Worm (Caenorhabditis elegans) whole organism, L1 larva: ENCODE measurements around the gene srbc-38.

Source experiments
- C04F5.9 ChIP-seq: sonication (generic microtip); optimal IDR thresholded peaks from 2 replicates; lab custom pipeline; 2016; ENCODE audit warnings: missing genetic modification characterization, missing compliant biosample characterization
- Y116A8C.19 ChIP-seq: sonication (generic microtip); optimal IDR thresholded peaks from 2 replicates; lab custom pipeline; 2016; ENCODE audit warnings: missing compliant biosample characterization, missing genetic modification characterization, borderline replicate concordance
- alr-1 ChIP-seq: fragments of 200-800 bp; sonication (Bioruptor generic); optimal IDR thresholded peaks from 2 replicates; lab custom pipeline; 2018; ENCODE audit warnings: borderline replicate concordance, mild to moderate bottlenecking, missing genetic modification characterization, missing compliant biosample characterization
- aly-2 ChIP-seq: fragments of 150-350 bp; optimal IDR thresholded peaks from 2 replicates; lab custom pipeline; 2014; ENCODE audit warnings: missing biosample characterization, missing genetic modification characterization
- ama-1 ChIP-seq: fragments of 150-350 bp; optimal IDR thresholded peaks from 2 replicates; lab custom pipeline; 2014
- blmp-1 ChIP-seq: fragments of 150-350 bp; optimal IDR thresholded peaks from 2 replicates; lab custom pipeline; 2014; ENCODE audit warnings: missing biosample characterization, missing genetic modification characterization
- ceh-63 ChIP-seq: fragments of 200-800 bp; sonication (Bioruptor generic); optimal IDR thresholded peaks from 2 replicates; lab custom pipeline; 2018; ENCODE audit warnings: mild to moderate bottlenecking, missing genetic modification characterization, missing compliant biosample characterization
- ceh-88 ChIP-seq: fragments of 200-800 bp; sonication (Bioruptor generic); IDR thresholded peaks from 2 replicates; pipeline ENCODE4 v1.3.6; 2022; ENCODE audit warnings: missing genetic modification characterization, missing compliant biosample characterization
- dpl-1 ChIP-seq, 3 experiments: fragments of 150-350 bp in 2 of 3; sonication (generic microtip) in 1 of 3; optimal IDR thresholded peaks; 2 replicates each; lab custom pipeline; 2014 to 2017; ENCODE audit warnings: missing biosample characterization in 3 of 3, missing genetic modification characterization in 3 of 3, missing genetic modification reagents in 3 of 3
- efl-1 ChIP-seq, 4 experiments: fragments of 150-350 bp; optimal IDR thresholded peaks in 3 of 4; peaks in 1 of 4; 1 replicate in 1 of 4; 2 replicates in 3 of 4; lab custom pipeline; 2014; ENCODE audit warnings: missing biosample characterization in 2 of 4, missing genetic modification characterization in 2 of 4, missing genetic modification reagents in 2 of 4
- elt-2 ChIP-seq: sonication (generic microtip); optimal IDR thresholded peaks from 2 replicates; lab custom pipeline; 2016; ENCODE audit warnings: missing genetic modification characterization, mild to moderate bottlenecking, inconsistent platforms, missing compliant biosample characterization, missing genetic modification reagents
- elt-3 ChIP-seq, 6 experiments: fragments of 150-350 bp in 1 of 6; sonication (generic microtip); optimal IDR thresholded peaks; 2 replicates each; lab custom pipeline; 2017 to 2018; ENCODE audit warnings: missing biosample characterization in 6 of 6, missing genetic modification characterization in 6 of 6, inconsistent platforms in 1 of 6
- fkh-10 ChIP-seq: sonication (generic microtip); optimal IDR thresholded peaks from 2 replicates; lab custom pipeline; 2017; ENCODE audit warnings: missing biosample characterization, missing genetic modification reagents, missing genetic modification characterization
- hlh-4 ChIP-seq: sonication (generic microtip); optimal IDR thresholded peaks from 2 replicates; lab custom pipeline; 2016; ENCODE audit warnings: mild to moderate bottlenecking, missing genetic modification characterization, missing compliant biosample characterization
- irx-1 ChIP-seq: sonication (generic microtip); optimal IDR thresholded peaks from 2 replicates; lab custom pipeline; 2016; ENCODE audit warnings: missing genetic modification characterization, missing compliant biosample characterization
- lin-13 ChIP-seq: fragments of 150-350 bp; optimal IDR thresholded peaks from 2 replicates; lab custom pipeline; 2014; ENCODE audit warnings: missing biosample characterization, missing genetic modification reagents, missing genetic modification characterization
- lin-14 ChIP-seq: fragments of 200-800 bp; sonication (Bioruptor generic); optimal IDR thresholded peaks from 2 replicates; lab custom pipeline; 2018; ENCODE audit warnings: mild to moderate bottlenecking, missing genetic modification characterization, moderate library complexity, missing compliant biosample characterization
- lin-15B ChIP-seq: fragments of 150-350 bp; sonication (generic microtip); optimal IDR thresholded peaks from 3 replicates; lab custom pipeline; 2014; ENCODE audit warnings: missing biosample characterization, missing genetic modification characterization
- lin-35 ChIP-seq, 2 experiments: fragments of 150-350 bp; optimal IDR thresholded peaks; 2 replicates each; lab custom pipeline; 2014; ENCODE audit warnings: missing biosample characterization in 2 of 2, missing genetic modification characterization in 2 of 2, missing genetic modification reagents in 2 of 2
- lin-39 ChIP-seq: fragments of 150-350 bp; optimal IDR thresholded peaks from 2 replicates; lab custom pipeline; 2014; ENCODE audit warnings: missing biosample characterization, missing genetic modification reagents, missing genetic modification characterization
- lsy-2 ChIP-seq, 2 experiments: fragments of 150-350 bp; optimal IDR thresholded peaks; 2 replicates each; lab custom pipeline; 2014; ENCODE audit warnings: missing biosample characterization in 2 of 2, missing genetic modification characterization in 2 of 2
- nhr-19 ChIP-seq: fragments of 200-800 bp; sonication (Bioruptor generic); conservative IDR thresholded peaks from 2 replicates; pipeline ENCODE4 v1.3.6; 2022; ENCODE audit warnings: missing genetic modification characterization, missing compliant biosample characterization
- nhr-20 ChIP-seq: sonication (generic microtip); optimal IDR thresholded peaks from 2 replicates; lab custom pipeline; 2016; ENCODE audit warnings: mild to moderate bottlenecking, missing genetic modification characterization, missing compliant biosample characterization
- nhr-28 ChIP-seq: fragments of 150-350 bp; optimal IDR thresholded peaks from 2 replicates; lab custom pipeline; 2014; ENCODE audit warnings: missing biosample characterization, missing genetic modification characterization
- nhr-47 ChIP-seq: sonication (generic microtip); optimal IDR thresholded peaks from 2 replicates; lab custom pipeline; 2016; ENCODE audit warnings: mild to moderate bottlenecking, missing genetic modification characterization, moderate library complexity, missing compliant biosample characterization
- nhr-71 ChIP-seq: sonication (generic microtip); optimal IDR thresholded peaks from 2 replicates; lab custom pipeline; 2016; ENCODE audit warnings: mild to moderate bottlenecking, missing genetic modification characterization, moderate library complexity, missing compliant biosample characterization
- nhr-76 ChIP-seq: sonication (generic microtip); optimal IDR thresholded peaks from 2 replicates; lab custom pipeline; 2017; ENCODE audit warnings: missing biosample characterization, missing genetic modification characterization
- nhr-77 ChIP-seq: fragments of 150-350 bp; optimal IDR thresholded peaks from 2 replicates; lab custom pipeline; 2014; ENCODE audit warnings: missing biosample characterization, missing genetic modification characterization
- nhr-84 ChIP-seq: sonication (generic microtip); optimal IDR thresholded peaks from 2 replicates; lab custom pipeline; 2017; ENCODE audit warnings: missing biosample characterization, missing genetic modification characterization
- nhr-85 ChIP-seq: sonication (generic microtip); peaks from one replicate; lab custom pipeline; 2016; ENCODE audit warnings: missing genetic modification characterization, inconsistent platforms, missing compliant biosample characterization
- nhr-90 ChIP-seq: sonication (generic microtip); optimal IDR thresholded peaks from 2 replicates; lab custom pipeline; 2016; ENCODE audit warnings: mild to moderate bottlenecking, missing genetic modification characterization, missing compliant biosample characterization; ENCODE audit not compliant: poor library complexity
- pag-3 ChIP-seq: sonication (generic microtip); optimal IDR thresholded peaks from 2 replicates; lab custom pipeline; 2017; ENCODE audit warnings: missing genetic modification characterization, mild to moderate bottlenecking, missing compliant biosample characterization, antibody characterized with exemption, borderline replicate concordance; ENCODE audit not compliant: insufficient read depth
- pax-3 ChIP-seq: fragments of 200-800 bp; sonication (Bioruptor generic); optimal IDR thresholded peaks from 2 replicates; lab custom pipeline; 2018; ENCODE audit warnings: mild to moderate bottlenecking, missing genetic modification characterization, moderate library complexity, missing compliant biosample characterization
- rnt-1 ChIP-seq: sonication (generic microtip); optimal IDR thresholded peaks from 2 replicates; lab custom pipeline; 2016; ENCODE audit warnings: mild to moderate bottlenecking, missing genetic modification characterization, moderate library complexity, missing compliant biosample characterization
- snpc-4 ChIP-seq: fragments of 150-350 bp; optimal IDR thresholded peaks from 2 replicates; lab custom pipeline; 2014; ENCODE audit warnings: missing biosample characterization, missing genetic modification characterization
- snu-23 ChIP-seq: sonication (generic microtip); optimal IDR thresholded peaks from 2 replicates; lab custom pipeline; 2016; ENCODE audit warnings: missing genetic modification characterization, missing compliant biosample characterization
- sox-4 ChIP-seq: sonication (generic microtip); optimal IDR thresholded peaks from 2 replicates; lab custom pipeline; 2016; ENCODE audit warnings: missing genetic modification characterization, missing compliant biosample characterization
- sptf-1 ChIP-seq: fragments of 150-350 bp; optimal IDR thresholded peaks from 2 replicates; lab custom pipeline; 2014; ENCODE audit warnings: missing biosample characterization, missing genetic modification characterization
- tlp-1 ChIP-seq: fragments of 150-350 bp; optimal IDR thresholded peaks from 2 replicates; lab custom pipeline; 2014; ENCODE audit warnings: missing biosample characterization, missing genetic modification characterization
- unc-130 ChIP-seq: fragments of 150-350 bp; optimal IDR thresholded peaks from 2 replicates; lab custom pipeline; 2017; ENCODE audit warnings: missing biosample characterization, missing genetic modification characterization, inconsistent platforms
- unc-30 ChIP-seq: sonication (generic microtip); optimal IDR thresholded peaks from 2 replicates; lab custom pipeline; 2017; ENCODE audit warnings: missing biosample characterization, missing genetic modification characterization
- zag-1 ChIP-seq: fragments of 150-350 bp; optimal IDR thresholded peaks from 2 replicates; lab custom pipeline; 2014; ENCODE audit warnings: missing biosample characterization, missing genetic modification characterization
- zip-4 ChIP-seq: fragments of 200-800 bp; sonication (Bioruptor generic); optimal IDR thresholded peaks from 2 replicates; lab custom pipeline; 2018; ENCODE audit warnings: mild to moderate bottlenecking, missing genetic modification characterization, moderate library complexity, missing compliant biosample characterization
- ztf-4 ChIP-seq: fragments of 150-350 bp; optimal IDR thresholded peaks from 2 replicates; lab custom pipeline; 2014; ENCODE audit warnings: missing biosample characterization, missing genetic modification characterization

The srbc-38 gene

ce11 chrV:726573-727483 is 19.8 kb downstream of the srbc-38 start:
- TF ChIP-seq aly-2 (tag; lab: Kevin White, UChicago) (no peak), snu-23 (GFP tag; lab: Kevin White, UChicago) (peak; percentile 22), nhr-85 (tag; lab: Kevin White, UChicago) (peak; percentile 48), ceh-63 (no peak), elt-2 (tag; lab: Kevin White, UChicago) (peak; percentile 17), ama-1 (lab: Kevin White, UChicago) (peak; percentile 79), nhr-84 (peak; percentile 53), unc-130 (tag; lab: Kevin White, UChicago) (peak; percentile 10), ceh-88 (GFP tag; lab: Robert Waterston, UW) (peak; percentile 45), elt-3 (tag; optimal IDR thresholded peaks at IDR 0.05; lab: Kevin White, UChicago) (peak in 4 of 6 experiments; percentile 14 to 71 (median 27)), fkh-10 (GFP tag; lab: Kevin White, UChicago) (no peak), nhr-71 (tag; lab: Kevin White, UChicago) (peak; percentile 50), efl-1 (optimal IDR thresholded peaks at IDR 0.05; lab: Kevin White, UChicago) (no peak), efl-1 (GFP tag; optimal IDR thresholded peaks at IDR 0.05 in 1 of 2; lab: Kevin White, UChicago) (peak in 1 of 2 experiments; percentile 92), nhr-90 (tag; lab: Kevin White, UChicago) (peak; percentile 17), lin-14 (GFP tag; lab: Kevin White, UChicago) (peak; percentile 31), rnt-1 (tag; lab: Kevin White, UChicago) (peak; percentile 64), nhr-19 (GFP tag; lab: Robert Waterston, UW) (peak; percentile 7), unc-30 (tag; lab: Kevin White, UChicago) (no peak), irx-1 (peak; percentile 2), nhr-20 (peak; percentile 7), pax-3 (tag; lab: Kevin White, UChicago) (peak; percentile 22), sptf-1 (tag; lab: Kevin White, UChicago) (no peak), nhr-76 (no peak), ztf-4 (tag; lab: Kevin White, UChicago) (peak; percentile 21), lsy-2 (tag; optimal IDR thresholded peaks at IDR 0.05; lab: Kevin White, UChicago) (peak in 1 of 2 experiments; percentile 25), lin-13 (GFP tag; lab: Kevin White, UChicago) (no peak)

- TF ChIP-seq elt-3 (tag; optimal IDR thresholded peaks at IDR 0.05; lab: Kevin White, UChicago) (peak in 2 of 6 experiments; percentile 29 to 80), blmp-1 (peak; percentile 17), lin-15B (tag; lab: Kevin White, UChicago) (no peak), irx-1 (peak; percentile 14), C04F5.9 (tag; lab: Kevin White, UChicago) (peak; percentile 49), Y116A8C.19 (no peak), elt-2 (tag; lab: Kevin White, UChicago) (peak; percentile 67), pax-3 (tag; lab: Kevin White, UChicago) (no peak), snpc-4 (tag; lab: Kevin White, UChicago) (no peak), ztf-4 (tag; lab: Kevin White, UChicago) (peak; percentile 14), sox-4 (tag; lab: Kevin White, UChicago) (peak; percentile 32), nhr-28 (tag; lab: Kevin White, UChicago) (no peak), nhr-85 (tag; lab: Kevin White, UChicago) (peak; percentile 92), zag-1 (tag; lab: Kevin White, UChicago) (no peak), rnt-1 (tag; lab: Kevin White, UChicago) (peak; percentile 88), sptf-1 (tag; lab: Kevin White, UChicago) (no peak), zip-4 (GFP tag; lab: Kevin White, UChicago) (peak; percentile 51), nhr-47 (peak; percentile 59), lin-39 (tag; lab: Kevin White, UChicago) (peak; percentile 46), unc-130 (tag; lab: Kevin White, UChicago) (peak; percentile 74), ama-1 (lab: Kevin White, UChicago) (peak; percentile 89), lin-14 (GFP tag; lab: Kevin White, UChicago) (peak; percentile 92), hlh-4 (tag; lab: Kevin White, UChicago) (no peak), lin-35 (GFP tag; optimal IDR thresholded peaks at IDR 0.05; lab: Kevin White, UChicago) (peak in 1 of 2 experiments; percentile 75), tlp-1 (tag; lab: Kevin White, UChicago) (no peak), dpl-1 (GFP tag; optimal IDR thresholded peaks at IDR 0.05; lab: Kevin White, UChicago) (peak in 2 of 3 experiments; percentile 19 to 26), lin-13 (GFP tag; lab: Kevin White, UChicago) (peak; percentile 38), pag-3 (peak; percentile 41), nhr-77 (tag; lab: Kevin White, UChicago) (peak; percentile 29), alr-1 (tag; lab: Kevin White, UChicago) (no peak), nhr-90 (tag; lab: Kevin White, UChicago) (peak; percentile 76)
Measured at ce11 chrV:727484-728351, 20.7 kb downstream of the srbc-38 start, which contains the start of the genes icl-1 and srh-2. TSS of gene icl-1 (minus strand) at chrV:728004. TSS of gene srh-2 (plus strand) at chrV:728301.
